Fruit fly (Drosophila melanogaster) whole organism, prepupa: ENCODE measurements around the gene CG8516.
A peak's percentile ranks its signal among the peaks of the same experiment; 100 is the strongest.

Experiments used
- Blimp-1 ChIP-seq: fragments of 200-800 bp; sonication (Bioruptor generic); optimal IDR thresholded peaks from 3 replicates; lab custom pipeline; 2017; ENCODE audit warnings: missing biosample characterization, missing genetic modification characterization, mild to moderate bottlenecking, moderate library complexity, missing genetic modification reagents
- CG10631 ChIP-seq: fragments of 200-800 bp; sonication (Bioruptor generic); optimal IDR thresholded peaks from 2 replicates; lab custom pipeline; 2016; ENCODE audit warnings: missing biosample characterization, missing genetic modification characterization
- CG10669 ChIP-seq: fragments of 200-800 bp; sonication (Bioruptor generic); optimal IDR thresholded peaks from 3 replicates; lab custom pipeline; 2018; ENCODE audit warnings: missing biosample characterization, mild to moderate bottlenecking, missing genetic modification characterization, moderate library complexity
- CG11294 ChIP-seq: fragments of 200-800 bp; sonication (Bioruptor generic); IDR thresholded peaks from 2 replicates; pipeline ENCODE4 v1.3.6; 2022; ENCODE audit warnings: missing biosample characterization, missing genetic modification characterization
- CG11762 ChIP-seq: fragments of 200-800 bp; sonication (Bioruptor generic); optimal IDR thresholded peaks from 3 replicates; lab custom pipeline; 2016; ENCODE audit warnings: missing biosample characterization, missing genetic modification characterization; ENCODE audit not compliant: insufficient read depth
- CG11902 ChIP-seq: fragments of 200-800 bp; sonication (Bioruptor generic); optimal IDR thresholded peaks from 3 replicates; lab custom pipeline; 2016; ENCODE audit warnings: missing biosample characterization, missing genetic modification characterization
- CG15336 ChIP-seq: fragments of 200-800 bp; sonication (Bioruptor generic); IDR thresholded peaks from 2 replicates; pipeline ENCODE4 v1.3.6; 2022; ENCODE audit warnings: missing biosample characterization, missing genetic modification characterization
- CG1621 ChIP-seq: fragments of 200-800 bp; sonication (Bioruptor generic); optimal IDR thresholded peaks from 3 replicates; lab custom pipeline; 2018; ENCODE audit warnings: missing biosample characterization, mild to moderate bottlenecking, missing genetic modification characterization
- CG16779 ChIP-seq: fragments of 200-800 bp; sonication (Bioruptor generic); optimal IDR thresholded peaks from 3 replicates; lab custom pipeline; 2017; ENCODE audit warnings: missing biosample characterization, mild to moderate bottlenecking, missing genetic modification characterization
- CG3032 ChIP-seq: fragments of 200-800 bp; optimal IDR thresholded peaks from 2 replicates; lab custom pipeline; 2019; ENCODE audit warnings: missing biosample characterization, mild to moderate bottlenecking, missing genetic modification characterization, moderate library complexity
- CG32006 ChIP-seq: fragments of 200-800 bp; sonication (Bioruptor generic); optimal IDR thresholded peaks from 3 replicates; lab custom pipeline; 2017; ENCODE audit warnings: missing biosample characterization, mild to moderate bottlenecking, missing genetic modification characterization
- CG34406 ChIP-seq: fragments of 200-800 bp; sonication (Bioruptor generic); optimal IDR thresholded peaks from 3 replicates; lab custom pipeline; 2016; ENCODE audit warnings: missing biosample characterization, missing genetic modification characterization
- CG3919 ChIP-seq: fragments of 200-800 bp; sonication (Bioruptor generic); optimal IDR thresholded peaks from 3 replicates; lab custom pipeline; 2016; ENCODE audit warnings: missing biosample characterization, missing genetic modification characterization
- CG4318 ChIP-seq: fragments of 200-800 bp; sonication (Bioruptor generic); optimal IDR thresholded peaks from 3 replicates; lab custom pipeline; 2017; ENCODE audit warnings: missing biosample characterization, mild to moderate bottlenecking, missing genetic modification characterization
- CG6163 ChIP-seq: fragments of 200-800 bp; sonication (Bioruptor generic); IDR thresholded peaks from 3 replicates; pipeline ENCODE4 v1.3.6; 2022; ENCODE audit warnings: missing biosample characterization, missing genetic modification characterization
- CG6276 ChIP-seq: fragments of 200-800 bp; sonication (Bioruptor generic); optimal IDR thresholded peaks from 2 replicates; lab custom pipeline; 2017; ENCODE audit warnings: missing biosample characterization, mild to moderate bottlenecking, missing genetic modification characterization
- CG6854 ChIP-seq: fragments of 200-800 bp; sonication (Bioruptor generic); optimal IDR thresholded peaks from 2 replicates; lab custom pipeline; 2017; ENCODE audit warnings: missing biosample characterization, mild to moderate bottlenecking, missing genetic modification characterization
- CG8119 ChIP-seq: fragments of 200-800 bp; sonication (Bioruptor generic); IDR thresholded peaks from 3 replicates; pipeline ENCODE4 v1.3.6; 2022; ENCODE audit warnings: missing biosample characterization, missing genetic modification characterization
- CG9139 ChIP-seq: fragments of 200-800 bp; sonication (Bioruptor generic); optimal IDR thresholded peaks from 3 replicates; lab custom pipeline; 2017; ENCODE audit warnings: missing biosample characterization, mild to moderate bottlenecking, missing genetic modification characterization
- Eip75B ChIP-seq: fragments of 200-800 bp; sonication (Bioruptor generic); optimal IDR thresholded peaks from 3 replicates; lab custom pipeline; 2016; ENCODE audit warnings: missing biosample characterization, missing genetic modification characterization
- Eip78C ChIP-seq: fragments of 200-800 bp; sonication (Bioruptor generic); peaks from one replicate; lab custom pipeline; 2016; ENCODE audit warnings: missing biosample characterization, missing genetic modification characterization
- Eip93F ChIP-seq: fragments of 200-800 bp; sonication (Bioruptor generic); optimal IDR thresholded peaks from 2 replicates; lab custom pipeline; 2016; ENCODE audit warnings: missing biosample characterization, mild to moderate bottlenecking, missing genetic modification characterization
- Ets21C ChIP-seq: fragments of 200-800 bp; sonication (Bioruptor generic); optimal IDR thresholded peaks from 3 replicates; lab custom pipeline; 2016; ENCODE audit warnings: missing biosample characterization, missing genetic modification characterization
- Ets96B ChIP-seq: fragments of 200-800 bp; optimal IDR thresholded peaks from 2 replicates; lab custom pipeline; 2019; ENCODE audit warnings: missing biosample characterization, mild to moderate bottlenecking, missing genetic modification characterization, moderate library complexity
- Gug ChIP-seq: fragments of 200-800 bp; sonication (Bioruptor generic); IDR thresholded peaks from 2 replicates; pipeline ENCODE4 v1.3.6; 2022; ENCODE audit warnings: missing biosample characterization, missing genetic modification characterization
- Hr38 ChIP-seq: sonication (Bioruptor generic); optimal IDR thresholded peaks from 2 replicates; lab custom pipeline; 2016; ENCODE audit warnings: missing biosample characterization, missing genetic modification characterization
- Hr4 ChIP-seq: fragments of 200-800 bp; sonication (Bioruptor generic); optimal IDR thresholded peaks from 3 replicates; lab custom pipeline; 2016; ENCODE audit warnings: missing biosample characterization, missing genetic modification characterization
- Lpt ChIP-seq: fragments of 200-800 bp; sonication (Bioruptor generic); optimal IDR thresholded peaks from 3 replicates; lab custom pipeline; 2016; ENCODE audit warnings: missing biosample characterization, missing genetic modification characterization
- Smox ChIP-seq: fragments of 200-800 bp; sonication (Bioruptor generic); optimal IDR thresholded peaks from 3 replicates; lab custom pipeline; 2016; ENCODE audit warnings: missing biosample characterization, missing genetic modification characterization
- Sox102F ChIP-seq: fragments of 200-800 bp; sonication (Bioruptor generic); optimal IDR thresholded peaks from 2 replicates; lab custom pipeline; 2016; ENCODE audit warnings: missing biosample characterization, mild to moderate bottlenecking, missing genetic modification characterization
- Sox14 ChIP-seq: fragments of 200-800 bp; sonication (Bioruptor generic); optimal IDR thresholded peaks from 3 replicates; lab custom pipeline; 2016; ENCODE audit warnings: missing biosample characterization, missing genetic modification characterization
- Sox15 ChIP-seq: fragments of 200-800 bp; sonication (Bioruptor generic); optimal IDR thresholded peaks from 3 replicates; lab custom pipeline; 2016; ENCODE audit warnings: missing biosample characterization, missing genetic modification characterization
- achi ChIP-seq: fragments of 200-800 bp; sonication (Bioruptor generic); optimal IDR thresholded peaks from 3 replicates; lab custom pipeline; 2016; ENCODE audit warnings: missing biosample characterization, missing genetic modification characterization
- acj6 ChIP-seq: fragments of 200-800 bp; sonication (Bioruptor generic); optimal IDR thresholded peaks from 3 replicates; lab custom pipeline; 2016; ENCODE audit warnings: missing biosample characterization, missing genetic modification characterization
- cyc ChIP-seq: fragments of 200-800 bp; sonication (Bioruptor generic); optimal IDR thresholded peaks from 3 replicates; lab custom pipeline; 2016; ENCODE audit warnings: missing biosample characterization, missing genetic modification characterization
- dac ChIP-seq: fragments of 200-800 bp; sonication (Bioruptor generic); optimal IDR thresholded peaks from 2 replicates; lab custom pipeline; 2017; ENCODE audit warnings: missing biosample characterization, mild to moderate bottlenecking, missing genetic modification characterization
- dsx ChIP-seq: fragments of 200-800 bp; optimal IDR thresholded peaks from 3 replicates; lab custom pipeline; 2019; ENCODE audit warnings: missing biosample characterization, mild to moderate bottlenecking, missing genetic modification characterization, moderate library complexity; ENCODE audit not compliant: poor library complexity, severe bottlenecking
- eg ChIP-seq: fragments of 200-800 bp; sonication (Bioruptor generic); IDR thresholded peaks from 3 replicates; pipeline ENCODE4 v1.3.6; 2022; ENCODE audit warnings: missing biosample characterization, missing genetic modification characterization
- esn ChIP-seq: fragments of 200-800 bp; sonication (Bioruptor generic); optimal IDR thresholded peaks from 2 replicates; lab custom pipeline; 2016; ENCODE audit warnings: missing biosample characterization, mild to moderate bottlenecking, missing genetic modification characterization, moderate library complexity
- fd59A ChIP-seq: fragments of 200-800 bp; sonication (Bioruptor generic); optimal IDR thresholded peaks from 2 replicates; lab custom pipeline; 2017; ENCODE audit warnings: missing biosample characterization, mild to moderate bottlenecking, missing genetic modification characterization, missing genetic modification reagents
- fd85E ChIP-seq: fragments of 200-800 bp; sonication (Bioruptor generic); optimal IDR thresholded peaks from 3 replicates; lab custom pipeline; 2016; ENCODE audit warnings: missing biosample characterization, missing genetic modification characterization
- lz ChIP-seq: fragments of 200-800 bp; sonication (Bioruptor generic); optimal IDR thresholded peaks from 3 replicates; lab custom pipeline; 2016; ENCODE audit warnings: missing biosample characterization, missing genetic modification characterization
- pdm3 ChIP-seq: fragments of 200-800 bp; sonication (Bioruptor generic); optimal IDR thresholded peaks from 3 replicates; lab custom pipeline; 2016; ENCODE audit warnings: missing biosample characterization, missing genetic modification characterization
- ss ChIP-seq, 2 experiments: fragments of 200-800 bp; sonication (Bioruptor generic); optimal IDR thresholded peaks; 2 replicates in 1 of 2; 3 replicates in 1 of 2; lab custom pipeline; 2017 to 2018; ENCODE audit warnings: mild to moderate bottlenecking in 2 of 2, missing biosample characterization in 2 of 2, missing genetic modification characterization in 2 of 2, moderate library complexity in 1 of 2
- svp ChIP-seq: fragments of 200-800 bp; sonication (Bioruptor generic); peaks from one replicate; lab custom pipeline; 2016; ENCODE audit warnings: missing biosample characterization, missing genetic modification characterization
- topi ChIP-seq: fragments of 200-800 bp; sonication (Bioruptor generic); optimal IDR thresholded peaks from 3 replicates; lab custom pipeline; 2016; ENCODE audit warnings: missing biosample characterization, missing genetic modification characterization
- vri ChIP-seq: fragments of 200-800 bp; sonication (Bioruptor generic); optimal IDR thresholded peaks from 3 replicates; lab custom pipeline; 2016; ENCODE audit warnings: missing biosample characterization, mild to moderate bottlenecking, missing genetic modification characterization

The CG8516 gene

dm6 chr3R:9783240-9783917 is 9.7 kb upstream of the CG8516 start:
- TF ChIP-seq cyc (GFP tag; lab: Kevin White, UChicago) (no peak), CG3919 (no peak), Gug (no peak), acj6 (GFP tag; lab: Kevin White, UChicago) (peak; percentile 5), Ets96B (tag; lab: Kevin White, UChicago) (peak; percentile 9), Smox (GFP tag; lab: Kevin White, UChicago) (no peak), pdm3 (no peak), Blimp-1 (GFP tag; lab: Kevin White, UChicago) (no peak), CG6163 (no peak), CG4318 (GFP tag; lab: Kevin White, UChicago) (no peak), CG16779 (tag; lab: Kevin White, UChicago) (no peak), Lpt (GFP tag; lab: Kevin White, UChicago) (no peak), CG6276 (GFP tag; lab: Kevin White, UChicago) (no peak), topi (GFP tag; lab: Kevin White, UChicago) (no peak), Eip75B (no peak), fd85E (GFP tag; lab: Kevin White, UChicago) (no peak), dac (GFP tag; lab: Kevin White, UChicago) (no peak), Sox14 (no peak), CG11762 (GFP tag; lab: Kevin White, UChicago) (no peak), vri (GFP tag; lab: Kevin White, UChicago) (peak; percentile 23), CG3032 (no peak), CG6854 (GFP tag; lab: Kevin White, UChicago) (no peak), Hr38 (no peak), esn (GFP tag; lab: Kevin White, UChicago) (peak; percentile 7), ss (GFP tag; optimal IDR thresholded peaks at IDR 0.05; lab: Kevin White, UChicago) (no peak), CG1621 (tag; lab: Kevin White, UChicago) (no peak), svp (peak; percentile 78), Eip93F (GFP tag; lab: Kevin White, UChicago) (no peak), CG34406 (GFP tag; lab: Kevin White, UChicago) (no peak), CG10669 (GFP tag; lab: Kevin White, UChicago) (no peak), CG32006 (GFP tag; lab: Kevin White, UChicago) (peak; percentile 41), CG8119 (no peak; the same call in 2 of the 3 replicates), CG9139 (GFP tag; lab: Kevin White, UChicago) (no peak), Sox102F (no peak), Hr4 (GFP tag; lab: Kevin White, UChicago) (peak; percentile 0), dsx (GFP tag; lab: Kevin White, UChicago) (no peak), Eip78C (GFP tag; lab: Kevin White, UChicago) (peak; percentile 55), CG10631 (peak; percentile 32), Ets21C (no peak), CG15336 (GFP tag; lab: Robert Waterston, UW) (peak; percentile 42), CG11294 (no peak), achi (no peak), eg (GFP tag; lab: Robert Waterston, UW) (peak; percentile 36; the same call in 1 of the 3 replicates), fd59A (GFP tag; lab: Kevin White, UChicago) (no peak), lz (GFP tag; lab: Kevin White, UChicago) (no peak), CG11902 (no peak), Sox15 (no peak)
